Fruit fly (Drosophila melanogaster): Measurements from ENCODE around the gene TrxT.

The TrxT gene

DNA sequence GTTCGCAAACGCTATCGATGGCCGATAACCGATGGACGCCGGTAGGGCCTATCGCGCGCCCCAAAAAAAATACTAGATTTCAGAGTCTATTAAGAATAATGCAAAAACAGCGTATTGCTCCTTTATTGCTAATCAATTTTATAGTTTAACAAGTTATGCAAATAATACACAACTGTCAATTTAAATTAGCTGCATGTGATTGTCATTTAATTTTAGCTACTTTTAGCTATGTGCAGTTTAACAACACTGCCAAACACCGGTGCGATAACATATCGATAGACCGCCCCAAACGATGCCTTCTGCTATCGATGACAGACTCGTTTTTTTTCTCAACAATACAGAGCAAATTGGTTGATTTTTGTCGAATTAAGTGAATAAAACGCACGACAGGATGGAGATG, 2.7 kb downstream of the TrxT start, which contains the start of the genes Cdk7 and snf (continued):
- TF ChIP-seq cwo (GFP tag; optimal IDR thresholded peaks at IDR 0.05), result no peak
- peak; percentile 74 for TF ChIP-seq CG2129 (GFP tag; IDR thresholded peaks at IDR 0.05; ENCODE audit: partially characterized antibody)
- no peak for TF ChIP-seq gsb-n (tag; optimal IDR thresholded peaks at IDR 0.05)
- peak; percentile 53 for TF ChIP-seq CG3847 (GFP tag; IDR thresholded peaks at IDR 0.05)
- TF ChIP-seq CG34224 (GFP tag; IDR thresholded peaks at IDR 0.05; ENCODE audit: partially characterized antibody), result peak; percentile 88
- no peak for TF ChIP-seq CG10543 (GFP tag; optimal IDR thresholded peaks at IDR 0.05)
- no peak for TF ChIP-seq org-1 (GFP tag; optimal IDR thresholded peaks at IDR 0.05)
- TF ChIP-seq toy (GFP tag; IDR thresholded peaks at IDR 0.05), result no peak
- TF ChIP-seq CG3163 (GFP tag; optimal IDR thresholded peaks at IDR 0.05), result peak; percentile 38
- peak; percentile 92 for TF ChIP-seq sens (GFP tag)
- no peak for TF ChIP-seq ham (GFP tag; IDR thresholded peaks at IDR 0.05)
- TF ChIP-seq Doc3 (GFP tag; IDR thresholded peaks at IDR 0.05; ENCODE audit: partially characterized antibody), result peak; percentile 79
- peak; percentile 24 for TF ChIP-seq ewg (GFP tag; optimal IDR thresholded peaks at IDR 0.05)
- no peak for TF ChIP-seq H2.0 (GFP tag; IDR thresholded peaks at IDR 0.05)
- TF ChIP-seq abd-A (tag; optimal IDR thresholded peaks at IDR 0.05), result no peak
- no peak for TF ChIP-seq lov (optimal IDR thresholded peaks at IDR 0.05)
- TF ChIP-seq lov (GFP tag; IDR thresholded peaks at IDR 0.05), result no peak
- no peak for TF ChIP-seq CG15696 (tag; optimal IDR thresholded peaks at IDR 0.05)
- no peak for TF ChIP-seq CG1024 (GFP tag; IDR thresholded peaks at IDR 0.05)
- no peak for TF ChIP-seq bowl (GFP tag; IDR thresholded peaks at IDR 0.05)
- TF ChIP-seq kni (GFP tag; optimal IDR thresholded peaks at IDR 0.05), result no peak
- no peak for TF ChIP-seq Bdp1 (GFP tag; optimal IDR thresholded peaks at IDR 0.05)
- peak; percentile 8 for TF ChIP-seq NfI (GFP tag; optimal IDR thresholded peaks at IDR 0.05)
- TF ChIP-seq Trl (optimal IDR thresholded peaks at IDR 0.05), result no peak
- peak; percentile 41 for TF ChIP-seq Trl (GFP tag; optimal IDR thresholded peaks at IDR 0.05)
- no peak for TF ChIP-seq Usf (GFP tag; optimal IDR thresholded peaks at IDR 0.05)
- TF ChIP-seq al (GFP tag; IDR thresholded peaks at IDR 0.05), result no peak
- TF ChIP-seq vfl (GFP tag; optimal IDR thresholded peaks at IDR 0.05), result peak; percentile 35
- peak; percentile 40 for TF ChIP-seq Chrac-16 (GFP tag; optimal IDR thresholded peaks at IDR 0.05)
- no peak for TF ChIP-seq BtbVII (GFP tag; optimal IDR thresholded peaks at IDR 0.05)
- no peak for TF ChIP-seq danr (GFP tag; IDR thresholded peaks at IDR 0.05)
- TF ChIP-seq pum (GFP tag; optimal IDR thresholded peaks at IDR 0.05), result peak; percentile 20
- TF ChIP-seq CG11696 (GFP tag; IDR thresholded peaks at IDR 0.05), result no peak
- peak; percentile 38; the same call in 1 of the 2 replicates for TF ChIP-seq CG32532 (GFP tag; IDR thresholded peaks at IDR 0.05)
- no peak for TF ChIP-seq Hr39 (optimal IDR thresholded peaks at IDR 0.05)
- TF ChIP-seq ase (GFP tag; IDR thresholded peaks at IDR 0.05), result no peak
- no peak for TF ChIP-seq Lim3 (GFP tag; IDR thresholded peaks at IDR 0.05)
- TF ChIP-seq Stat92E (GFP tag; optimal IDR thresholded peaks at IDR 0.05), result no peak
- TF ChIP-seq yki (optimal IDR thresholded peaks at IDR 0.05), result no peak
- TF ChIP-seq MTF-1 (GFP tag; optimal IDR thresholded peaks at IDR 0.05; ENCODE audit: borderline replicate concordance), result no peak
- TF ChIP-seq Jarid2 (GFP tag; optimal IDR thresholded peaks at IDR 0.05), result no peak
- TF ChIP-seq her (GFP tag; optimal IDR thresholded peaks at IDR 0.05), result peak; percentile 42
- no peak for TF ChIP-seq salm (tag; optimal IDR thresholded peaks at IDR 0.05)
- TF ChIP-seq CG17328 (GFP tag; IDR thresholded peaks at IDR 0.05), result no peak
- TF ChIP-seq Hsf (GFP tag; optimal IDR thresholded peaks at IDR 0.05), result peak; percentile 70
- TF ChIP-seq CG11093 (GFP tag; IDR thresholded peaks at IDR 0.05), result no peak
- TF ChIP-seq CG3726 (GFP tag; IDR thresholded peaks at IDR 0.05), result no peak
- peak; percentile 64 for TF ChIP-seq Antp (GFP tag; optimal IDR thresholded peaks at IDR 0.05)
- TF ChIP-seq Six4 (GFP tag; optimal IDR thresholded peaks at IDR 0.05), result no peak
- no peak for TF ChIP-seq CG3838 (GFP tag; optimal IDR thresholded peaks at IDR 0.05)
- TF ChIP-seq CG3065 (GFP tag; optimal IDR thresholded peaks at IDR 0.05), result no peak
- peak; percentile 20 for TF ChIP-seq bcd (GFP tag; optimal IDR thresholded peaks at IDR 0.05)
- peak; percentile 27 for TF ChIP-seq CG3995 (GFP tag; optimal IDR thresholded peaks at IDR 0.05)
- TF ChIP-seq fd96Cb (tag; optimal IDR thresholded peaks at IDR 0.05), result no peak

Measured in whole organism, embryonic.